Fruit fly (Drosophila melanogaster) whole organism, embryonic: Measurements from ENCODE around the gene glob3.
A peak's percentile ranks its signal among the peaks of the same experiment; 100 is the strongest.

ENCODE experiments used
- CG12219 ChIP-seq: fragments of 200-800 bp; sonication (Bioruptor generic); optimal IDR thresholded peaks from 3 replicates; lab custom pipeline; 2018; ENCODE audit warnings: missing biosample characterization, mild to moderate bottlenecking, missing genetic modification characterization
- CG14965 ChIP-seq: fragments of 200-800 bp; sonication (Bioruptor generic); optimal IDR thresholded peaks from 2 replicates; lab custom pipeline; 2016; ENCODE audit warnings: missing biosample characterization, missing genetic modification characterization, borderline replicate concordance
- CG15479 ChIP-seq: fragments of 200-800 bp; sonication (Bioruptor generic); optimal IDR thresholded peaks from 3 replicates; lab custom pipeline; 2019; ENCODE audit warnings: missing biosample characterization, mild to moderate bottlenecking, missing genetic modification characterization, moderate library complexity
- CG15514 ChIP-seq: fragments of 200-800 bp; sonication (Bioruptor generic); optimal IDR thresholded peaks from 3 replicates; lab custom pipeline; 2017; ENCODE audit warnings: missing biosample characterization, missing genetic modification characterization, mild to moderate bottlenecking, moderate library complexity, missing genetic modification reagents
- CG17361 ChIP-seq: fragments of 200-800 bp; sonication (Bioruptor generic); IDR thresholded peaks from 3 replicates; pipeline ENCODE4 v1.3.6; 2022; ENCODE audit warnings: missing biosample characterization, missing genetic modification characterization
- CG31224 ChIP-seq: fragments of 200-800 bp; sonication (Bioruptor generic); IDR thresholded peaks from 2 replicates; pipeline ENCODE4 v1.3.6; 2022; ENCODE audit warnings: missing biosample characterization, missing genetic modification characterization
- CG32532 ChIP-seq: fragments of 200-800 bp; sonication (Bioruptor generic); IDR thresholded peaks from 2 replicates; pipeline ENCODE4 v1.3.6; 2022; ENCODE audit warnings: missing biosample characterization, missing genetic modification characterization
- CG43689 ChIP-seq: fragments of 200-800 bp; sonication (Bioruptor generic); IDR thresholded peaks from 2 replicates; pipeline ENCODE4 v1.3.6; 2022; ENCODE audit warnings: missing biosample characterization, missing genetic modification characterization
- CG6689 ChIP-seq: fragments of 200-800 bp; sonication (Bioruptor generic); IDR thresholded peaks from 2 replicates; pipeline ENCODE4 v1.3.6; 2022; ENCODE audit warnings: missing biosample characterization, missing genetic modification characterization
- CG7745 ChIP-seq: fragments of 200-800 bp; sonication (Bioruptor generic); optimal IDR thresholded peaks from 2 replicates; lab custom pipeline; 2018; ENCODE audit warnings: missing biosample characterization, mild to moderate bottlenecking, missing genetic modification characterization, moderate library complexity
- CG7786 ChIP-seq: fragments of 200-800 bp; sonication (Bioruptor generic); optimal IDR thresholded peaks from 2 replicates; lab custom pipeline; 2016; ENCODE audit warnings: missing biosample characterization, missing genetic modification characterization
- CG8478 ChIP-seq: fragments of >200 bp; optimal IDR thresholded peaks from 2 replicates; lab custom pipeline; 2018
- CG8944 ChIP-seq: fragments of 200-800 bp; sonication (Bioruptor generic); optimal IDR thresholded peaks from 3 replicates; lab custom pipeline; 2016; ENCODE audit warnings: missing biosample characterization, missing genetic modification characterization
- CG9727 ChIP-seq: fragments of 200-800 bp; sonication (Bioruptor generic); optimal IDR thresholded peaks from 3 replicates; lab custom pipeline; 2017; ENCODE audit warnings: missing biosample characterization, mild to moderate bottlenecking, missing genetic modification characterization
- CkIIα-i1 ChIP-seq: fragments of 200-800 bp; sonication (Bioruptor generic); IDR thresholded peaks from 2 replicates; pipeline ENCODE4 v1.3.6; 2022; ENCODE audit warnings: missing biosample characterization, missing genetic modification characterization
- Gug ChIP-seq: fragments of 200-800 bp; sonication (Bioruptor generic); IDR thresholded peaks from 4 replicates; pipeline ENCODE4 v1.3.6; 2022; ENCODE audit warnings: missing biosample characterization, missing genetic modification characterization
- HLHmδ ChIP-seq: fragments of 200-800 bp; sonication (Bioruptor generic); optimal IDR thresholded peaks from 2 replicates; lab custom pipeline; 2018; ENCODE audit warnings: missing biosample characterization, mild to moderate bottlenecking, missing genetic modification characterization, moderate library complexity
- HmgD ChIP-seq: fragments of 200-800 bp; sonication (Bioruptor generic); optimal IDR thresholded peaks from 3 replicates; lab custom pipeline; 2016; ENCODE audit warnings: missing biosample characterization, missing genetic modification characterization
- Hmr ChIP-seq: fragments of 200-800 bp; sonication (Bioruptor generic); optimal IDR thresholded peaks from 3 replicates; lab custom pipeline; 2017; ENCODE audit warnings: mild to moderate bottlenecking, missing biosample characterization, missing genetic modification reagents, missing genetic modification characterization
- Lpt ChIP-seq: fragments of >200 bp; optimal IDR thresholded peaks from 2 replicates; lab custom pipeline; 2018; ENCODE audit warnings: missing biosample characterization, missing genetic modification characterization
- Meics ChIP-seq: fragments of 200-800 bp; sonication (Bioruptor generic); optimal IDR thresholded peaks from 2 replicates; lab custom pipeline; 2017; ENCODE audit warnings: missing biosample characterization, mild to moderate bottlenecking, missing genetic modification characterization
- Ptx1 ChIP-seq: fragments of 200-800 bp; sonication (Bioruptor generic); IDR thresholded peaks from 2 replicates; pipeline ENCODE4 v1.3.6; 2022; ENCODE audit warnings: missing biosample characterization, missing genetic modification characterization
- Rfx ChIP-seq: fragments of 200-800 bp; sonication (Bioruptor generic); IDR thresholded peaks from 2 replicates; pipeline ENCODE4 v1.3.6; 2022; ENCODE audit warnings: missing biosample characterization, missing genetic modification characterization
- ap ChIP-seq: fragments of 200-800 bp; sonication (Bioruptor generic); IDR thresholded peaks from 2 replicates; pipeline ENCODE4 v1.3.6; 2022; ENCODE audit warnings: missing biosample characterization, missing genetic modification characterization
- ara ChIP-seq: fragments of 200-800 bp; sonication (Bioruptor generic); IDR thresholded peaks from 2 replicates; pipeline ENCODE4 v1.3.6; 2022; ENCODE audit warnings: missing biosample characterization, missing genetic modification characterization
- ase ChIP-seq: fragments of 200-800 bp; sonication (Bioruptor generic); IDR thresholded peaks from 3 replicates; pipeline ENCODE4 v1.3.6; 2022; ENCODE audit warnings: missing biosample characterization, missing genetic modification characterization
- caup ChIP-seq: fragments of 200-800 bp; sonication (Bioruptor generic); optimal IDR thresholded peaks from 3 replicates; lab custom pipeline; 2017; ENCODE audit warnings: missing biosample characterization, mild to moderate bottlenecking, missing genetic modification characterization, moderate library complexity; ENCODE audit not compliant: severe bottlenecking
- chif ChIP-seq, 2 experiments: fragments of 200-800 bp; sonication (Bioruptor generic); optimal IDR thresholded peaks; 3 replicates each; lab custom pipeline; 2016; ENCODE audit warnings: missing biosample characterization in 2 of 2, missing genetic modification characterization in 2 of 2
- ci ChIP-seq: fragments of 200-800 bp; sonication (Bioruptor generic); IDR thresholded peaks from 3 replicates; pipeline ENCODE4 v1.3.6; 2022; ENCODE audit warnings: missing biosample characterization, missing genetic modification characterization
- dmrt11E ChIP-seq: fragments of 200-800 bp; sonication (Bioruptor generic); optimal IDR thresholded peaks from 3 replicates; lab custom pipeline; 2018; ENCODE audit warnings: missing biosample characterization, mild to moderate bottlenecking, missing genetic modification characterization, moderate library complexity
- ind ChIP-seq: fragments of 200-800 bp; sonication (Bioruptor generic); optimal IDR thresholded peaks from 3 replicates; lab custom pipeline; 2016; ENCODE audit warnings: missing biosample characterization, missing genetic modification characterization
- jing ChIP-seq: fragments of 200-800 bp; sonication (Bioruptor generic); optimal IDR thresholded peaks from 2 replicates; lab custom pipeline; 2018; ENCODE audit warnings: missing biosample characterization, mild to moderate bottlenecking, missing genetic modification characterization
- lab ChIP-seq: fragments of 200-800 bp; sonication (Bioruptor generic); optimal IDR thresholded peaks from 3 replicates; lab custom pipeline; 2017; ENCODE audit warnings: missing biosample characterization, missing genetic modification characterization, mild to moderate bottlenecking, moderate library complexity, missing genetic modification reagents
- nmo ChIP-seq: fragments of 200-800 bp; sonication (Bioruptor generic); optimal IDR thresholded peaks from 2 replicates; lab custom pipeline; 2018; ENCODE audit warnings: missing biosample characterization, mild to moderate bottlenecking, missing genetic modification characterization, moderate library complexity
- prd ChIP-seq, 3 experiments: fragments of >200 bp in 2 of 3; fragments of 200-800 bp in 1 of 3; sonication (Bioruptor generic) in 1 of 3; optimal IDR thresholded peaks in 2 of 3; IDR thresholded peaks in 1 of 3; 2 replicates in 2 of 3; 3 replicates in 1 of 3; pipeline versions ENCODE4 v1.3.6 to Lab custom; 2017 to 2022; ENCODE audit warnings: missing biosample characterization in 1 of 3, missing genetic modification characterization in 1 of 3
- pzg ChIP-seq: fragments of 200-800 bp; sonication (Bioruptor generic); optimal IDR thresholded peaks from 3 replicates; lab custom pipeline; 2018; ENCODE audit warnings: missing biosample characterization, mild to moderate bottlenecking, missing genetic modification characterization, moderate library complexity
- sens ChIP-seq: fragments of 200-800 bp; sonication (Bioruptor generic); peaks from one replicate; lab custom pipeline; 2016; ENCODE audit warnings: missing biosample characterization, missing genetic modification characterization
- slbo ChIP-seq: fragments of 200-800 bp; sonication (Bioruptor generic); IDR thresholded peaks from 2 replicates; pipeline ENCODE4 v1.3.6; 2022; ENCODE audit warnings: missing biosample characterization, missing genetic modification characterization
- zfh1 ChIP-seq: fragments of 200-800 bp; sonication (Bioruptor generic); IDR thresholded peaks from 3 replicates; pipeline ENCODE4 v1.3.6; 2022; ENCODE audit warnings: missing biosample characterization, missing genetic modification characterization

Gene glob3

dm6 chr3R:5871393-5871792, 41.5 kb downstream of the glob3 start (continued):
- TF ChIP-seq CG7745 (tag; lab: Kevin White, UChicago) (no peak), CG6689 (peak; percentile 38; the same call in 1 of the 2 replicates), prd (optimal IDR thresholded peaks at IDR 0.05; lab: Kevin White, UChicago) (no peak), prd (GFP tag; IDR thresholded peaks at IDR 0.05; lab: Robert Waterston, UW) (peak; percentile 51; the same call in 2 of the 3 replicates), CG32532 (GFP tag; lab: Robert Waterston, UW) (0 out of 2 replicates have a peak, but pooled peaks have one; percentile 5), CG14965 (GFP tag; lab: Kevin White, UChicago) (no peak), CG8944 (GFP tag; lab: Kevin White, UChicago) (peak; percentile 1), nmo (peak; percentile 10), Meics (GFP tag; lab: Kevin White, UChicago) (peak; percentile 3), CG9727 (GFP tag; lab: Kevin White, UChicago) (peak; percentile 11), CG43689 (GFP tag; lab: Robert Waterston, UW) (no peak), caup (GFP tag; lab: Kevin White, UChicago) (peak; percentile 22), ara (GFP tag; lab: Robert Waterston, UW) (peak; percentile 11; the same call in 1 of the 2 replicates), slbo (GFP tag; lab: Robert Waterston, UW) (peak; percentile 45), chif (GFP tag; optimal IDR thresholded peaks at IDR 0.05; lab: Kevin White, UChicago) (peak in 1 of 2 experiments; percentile 8), CkIIα-i1 (GFP tag; lab: Robert Waterston, UW) (no peak), CG17361 (GFP tag; lab: Robert Waterston, UW) (no peak), zfh1 (0 out of 3 replicates have a peak, but pooled peaks have one; percentile 13), pzg (GFP tag; lab: Kevin White, UChicago) (no peak), dmrt11E (no peak), Gug (GFP tag; lab: Robert Waterston, UW) (0 out of 4 replicates have a peak, but pooled peaks have one; percentile 6), lab (GFP tag; lab: Kevin White, UChicago) (peak; percentile 44), Hmr (GFP tag; lab: Kevin White, UChicago) (peak; percentile 8), ci (peak; percentile 59; the same call in 2 of the 3 replicates), ap (GFP tag; lab: Robert Waterston, UW) (no peak), Lpt (GFP tag; lab: Kevin White, UChicago) (no peak), CG12219 (GFP tag; lab: Kevin White, UChicago) (no peak), Rfx (GFP tag; lab: Robert Waterston, UW) (peak; percentile 44; the same call in 1 of the 2 replicates), CG15479 (GFP tag; lab: Kevin White, UChicago) (no peak), HLHmδ (GFP tag; lab: Kevin White, UChicago) (no peak), CG31224 (GFP tag; lab: Robert Waterston, UW) (no peak), CG7786 (GFP tag; lab: Kevin White, UChicago) (peak; percentile 20), Ptx1 (GFP tag; lab: Robert Waterston, UW) (0 out of 2 replicates have a peak, but pooled peaks have one; percentile 20), sens (GFP tag; lab: Kevin White, UChicago) (peak; percentile 82), CG15514 (GFP tag; lab: Kevin White, UChicago) (peak; percentile 1), ind (GFP tag; lab: Kevin White, UChicago) (peak; percentile 25)

dm6 chr3R:5877367-5877766, 47.5 kb downstream of the glob3 start:
- TF ChIP-seq CG8478 (lab: Kevin White, UChicago) = peak; percentile 4
- no peak for TF ChIP-seq HmgD

- TF ChIP-seq ase (0 out of 3 replicates have a peak, but pooled peaks have one; percentile 23), sens (GFP tag; lab: Kevin White, UChicago) (peak; percentile 10), jing (GFP tag; lab: Kevin White, UChicago) (no peak)
Observed at dm6 chr3R:5881308-5881707, 51.4 kb downstream of the glob3 start.
